Worm (Caenorhabditis elegans): ENCODE measurements around the gene nlp-61.
A peak's percentile ranks its signal among the peaks of the same experiment; 100 is the strongest.

DNA sequence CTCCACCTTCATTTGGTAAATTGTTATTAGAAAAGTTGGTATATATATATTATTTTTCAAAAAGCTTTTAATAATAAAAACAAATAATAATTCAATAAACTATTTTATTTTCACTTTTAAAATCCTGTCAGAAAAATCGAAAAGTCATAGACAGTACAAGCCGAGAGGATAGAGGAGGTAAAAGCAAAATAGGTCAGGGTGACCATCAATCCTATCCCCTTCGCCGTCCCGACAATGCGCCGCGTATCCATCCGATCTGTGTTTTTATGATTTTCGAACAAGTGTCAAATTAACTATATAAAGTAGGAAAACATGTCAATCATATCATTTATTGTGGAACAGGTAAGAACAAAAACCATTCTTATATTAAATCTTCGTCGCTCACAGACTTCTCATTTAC is 38.0 kb downstream of the nlp-61 start:
- no peak for TF ChIP-seq ces-1 (GFP tag; optimal IDR thresholded peaks at IDR 0.05)
- TF ChIP-seq F44E2.7 (GFP tag; IDR thresholded peaks at IDR 0.05): no peak
- no peak for TF ChIP-seq ceh-82 (tag; optimal IDR thresholded peaks at IDR 0.05)
- TF ChIP-seq pha-4 (GFP tag; IDR thresholded peaks at IDR 0.05): no peak
- no peak for TF ChIP-seq pha-4 (tag; optimal IDR thresholded peaks at IDR 0.05)
- no peak for TF ChIP-seq mdl-1 (tag; optimal IDR thresholded peaks at IDR 0.05)
- no peak for TF ChIP-seq dmd-8 (GFP tag; IDR thresholded peaks at IDR 0.05)
- TF ChIP-seq hif-1 (tag; optimal IDR thresholded peaks at IDR 0.05): no peak
- no peak for TF ChIP-seq nhr-237 (tag; optimal IDR thresholded peaks at IDR 0.05)
- no peak for TF ChIP-seq vab-7 (GFP tag; IDR thresholded peaks at IDR 0.05)
- no peak for TF ChIP-seq pqm-1 (tag; optimal IDR thresholded peaks at IDR 0.05)
- TF ChIP-seq lsy-2 (tag; optimal IDR thresholded peaks at IDR 0.05): no peak
- TF ChIP-seq unc-62 (GFP tag; optimal IDR thresholded peaks at IDR 0.05 in 1 of 2): peak in 1 of 2 experiments; percentile 35
- TF ChIP-seq unc-62 (tag; optimal IDR thresholded peaks at IDR 0.05): no peak
- no peak for TF ChIP-seq nhr-11 (tag; optimal IDR thresholded peaks at IDR 0.05)

All from whole organism, L4 larva.